Worm (Caenorhabditis elegans) whole organism, L3 larva: ENCODE results near the gene sre-29.

ENCODE experiments used
- ceh-82 ChIP-seq: fragments of 150-350 bp; optimal IDR thresholded peaks from 2 replicates; lab custom pipeline; 2014; ENCODE audit warnings: missing biosample characterization, missing genetic modification characterization
- fos-1 ChIP-seq: fragments of 150-350 bp; optimal IDR thresholded peaks from 2 replicates; lab custom pipeline; 2014; ENCODE audit warnings: missing biosample characterization, missing genetic modification characterization
- lin-15B ChIP-seq: fragments of 150-350 bp; optimal IDR thresholded peaks from 2 replicates; lab custom pipeline; 2014; ENCODE audit warnings: missing biosample characterization, missing genetic modification characterization
- nhr-11 ChIP-seq: fragments of 150-350 bp; optimal IDR thresholded peaks from 2 replicates; lab custom pipeline; 2014; ENCODE audit warnings: missing biosample characterization, missing genetic modification characterization
- nhr-23 ChIP-seq: fragments of 150-350 bp; optimal IDR thresholded peaks from 2 replicates; lab custom pipeline; 2014; ENCODE audit warnings: missing biosample characterization, missing genetic modification reagents, missing genetic modification characterization
- tbx-2 ChIP-seq: sonication (generic microtip); optimal IDR thresholded peaks from 2 replicates; lab custom pipeline; 2016; ENCODE audit warnings: mild to moderate bottlenecking, missing genetic modification characterization, missing compliant biosample characterization
- zag-1 ChIP-seq: fragments of 150-350 bp; optimal IDR thresholded peaks from 2 replicates; lab custom pipeline; 2014; ENCODE audit warnings: missing biosample characterization, missing genetic modification characterization
- ztf-11 ChIP-seq: fragments of 150-350 bp; optimal IDR thresholded peaks from 2 replicates; lab custom pipeline; 2014; ENCODE audit warnings: missing biosample characterization, missing genetic modification characterization

ce11 chrII:12380888-12381287 is 20.8 kb downstream of the sre-29 start:
- TF ChIP-seq lin-15B (tag; lab: Kevin White, UChicago) (no peak), nhr-23 (no peak), ztf-11 (no peak), tbx-2 (tag; lab: Kevin White, UChicago) (no peak), nhr-11 (tag; lab: Kevin White, UChicago) (no peak), ceh-82 (tag; lab: Kevin White, UChicago) (no peak), fos-1 (tag; lab: Kevin White, UChicago) (no peak), zag-1 (tag; lab: Kevin White, UChicago) (no peak)
